Fruit fly (Drosophila melanogaster): ENCODE data around the gene CG32277.
A peak's percentile ranks its signal among the peaks of the same experiment; 100 is the strongest.

dm6 chr3L:3208895-3209294 is 3.6 kb upstream of the CG32277 start, which contains the start of the genes CG32269 and CG32270:
- TF ChIP-seq Hr96 (GFP tag; optimal IDR thresholded peaks at IDR 0.05) (peak; percentile 40), CG33017 (tag; optimal IDR thresholded peaks at IDR 0.05) (peak; percentile 2), tj (GFP tag; optimal IDR thresholded peaks at IDR 0.05) (no peak), CG11617 (GFP tag; optimal IDR thresholded peaks at IDR 0.05) (peak; percentile 18), toe (GFP tag; optimal IDR thresholded peaks at IDR 0.05) (peak; percentile 46), CG14711 (tag; optimal IDR thresholded peaks at IDR 0.05) (no peak), Crg-1 (GFP tag; optimal IDR thresholded peaks at IDR 0.05) (peak; percentile 51), bab1 (GFP tag; optimal IDR thresholded peaks at IDR 0.05) (no peak)

Measured in whole organism, adult.